Worm (Caenorhabditis elegans): ENCODE results near the gene C18A11.4.

DNA sequence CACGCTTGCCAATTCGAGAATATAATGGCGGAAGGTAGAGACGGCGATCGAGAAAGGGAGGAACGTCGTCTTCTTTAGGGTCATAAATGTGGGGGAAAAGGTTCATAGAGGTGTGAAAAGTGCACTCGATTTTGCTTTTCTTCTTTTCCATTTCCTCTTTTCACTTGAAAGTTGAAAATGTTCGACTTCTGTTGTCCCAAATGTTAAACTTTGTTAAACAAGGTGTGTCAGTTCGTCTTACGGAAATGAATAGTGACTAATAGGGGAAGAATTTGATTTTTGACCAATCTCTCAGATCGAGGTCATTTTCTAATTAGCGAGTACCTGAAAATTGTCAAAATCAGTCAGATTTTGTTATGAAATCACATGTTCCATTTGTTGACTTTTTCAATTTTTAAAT is 40.5 kb upstream of the C18A11.4 start:
- no peak for TF ChIP-seq ceh-13 (GFP tag; optimal IDR thresholded peaks at IDR 0.05)
- no peak for TF ChIP-seq scrt-1 (GFP tag; IDR thresholded peaks at IDR 0.05)
- no peak for TF ChIP-seq tbx-37 (GFP tag; conservative IDR thresholded peaks at IDR 0.05)
- no peak for TF ChIP-seq flt-1 (GFP tag; IDR thresholded peaks at IDR 0.05)
